Fruit fly (Drosophila melanogaster) whole organism, embryonic: ENCODE results near the gene CG7054.

Experiments used
- Ada2b ChIP-seq: fragments of 200-800 bp; sonication (Bioruptor generic); IDR thresholded peaks from 2 replicates; pipeline ENCODE4 v1.3.6; 2022; ENCODE audit warnings: missing biosample characterization, missing genetic modification characterization
- Atf3 ChIP-seq: fragments of 200-800 bp; sonication (Bioruptor generic); optimal IDR thresholded peaks from 3 replicates; lab custom pipeline; 2016; ENCODE audit warnings: missing biosample characterization, missing genetic modification characterization
- Awh ChIP-seq: fragments of 200-800 bp; sonication (Bioruptor generic); IDR thresholded peaks from 2 replicates; pipeline ENCODE4, ENCODE4 v1.3.6; 2022; ENCODE audit warnings: missing biosample characterization, missing genetic modification characterization
- CG10321 ChIP-seq: fragments of 200-800 bp; sonication (Bioruptor generic); IDR thresholded peaks from 2 replicates; pipeline ENCODE4 v1.3.6; 2022; ENCODE audit warnings: missing biosample characterization, missing genetic modification characterization
- CG10543 ChIP-seq: fragments of 200-800 bp; sonication (Bioruptor generic); optimal IDR thresholded peaks from 3 replicates; lab custom pipeline; 2017; ENCODE audit warnings: missing biosample characterization, mild to moderate bottlenecking, missing genetic modification characterization, moderate library complexity
- CG13287 ChIP-seq: fragments of 200-800 bp; sonication (Bioruptor generic); IDR thresholded peaks from 2 replicates; pipeline ENCODE4 v1.3.6; 2022; ENCODE audit warnings: missing biosample characterization, missing genetic modification characterization; ENCODE audit not compliant: partially characterized antibody
- CG13624 ChIP-seq: fragments of 200-800 bp; sonication (Bioruptor generic); optimal IDR thresholded peaks from 2 replicates; lab custom pipeline; 2016; ENCODE audit warnings: missing biosample characterization, missing genetic modification characterization
- CG16813 ChIP-seq: fragments of 200-800 bp; sonication (Bioruptor generic); IDR thresholded peaks from 3 replicates; pipeline ENCODE4 v1.3.6; 2022; ENCODE audit warnings: missing biosample characterization, missing genetic modification characterization; ENCODE audit not compliant: partially characterized antibody
- CG17568 ChIP-seq: fragments of 200-800 bp; sonication (Bioruptor generic); optimal IDR thresholded peaks from 2 replicates; lab custom pipeline; 2018; ENCODE audit warnings: missing biosample characterization, mild to moderate bottlenecking, missing genetic modification characterization, moderate library complexity
- CG17612 ChIP-seq: fragments of 200-800 bp; sonication (Bioruptor generic); IDR thresholded peaks from 2 replicates; pipeline ENCODE4 v1.3.6; 2022; ENCODE audit warnings: missing biosample characterization, missing genetic modification characterization
- CG18262 ChIP-seq: fragments of 200-800 bp; optimal IDR thresholded peaks from 3 replicates; lab custom pipeline; 2019; ENCODE audit warnings: missing biosample characterization, mild to moderate bottlenecking, missing genetic modification characterization, moderate library complexity
- CG18599 ChIP-seq: fragments of 200-800 bp; sonication (Bioruptor generic); optimal IDR thresholded peaks from 3 replicates; lab custom pipeline; 2017; ENCODE audit warnings: missing biosample characterization, missing genetic modification characterization, mild to moderate bottlenecking, moderate library complexity, missing genetic modification reagents
- CG2712 ChIP-seq: fragments of 200-800 bp; optimal IDR thresholded peaks from 3 replicates; lab custom pipeline; 2019; ENCODE audit warnings: missing biosample characterization, mild to moderate bottlenecking, missing genetic modification characterization, moderate library complexity
- CG32767 ChIP-seq: fragments of 200-800 bp; sonication (Bioruptor generic); IDR thresholded peaks from 2 replicates; pipeline ENCODE4 v1.3.6; 2022; ENCODE audit warnings: missing biosample characterization, missing genetic modification characterization
- CG3281 ChIP-seq: fragments of 200-800 bp; sonication (Bioruptor generic); optimal IDR thresholded peaks from 3 replicates; lab custom pipeline; 2017; ENCODE audit warnings: missing biosample characterization, mild to moderate bottlenecking, missing genetic modification characterization
- CG6175 ChIP-seq: fragments of 200-800 bp; sonication (Bioruptor generic); IDR thresholded peaks from 3 replicates; pipeline ENCODE4 v1.3.6; 2022; ENCODE audit warnings: missing biosample characterization, missing genetic modification characterization
- CG6689 ChIP-seq: fragments of 200-800 bp; sonication (Bioruptor generic); IDR thresholded peaks from 2 replicates; pipeline ENCODE4 v1.3.6; 2022; ENCODE audit warnings: missing biosample characterization, missing genetic modification characterization
- CG7271 ChIP-seq: fragments of 200-800 bp; sonication (Bioruptor generic); optimal IDR thresholded peaks from 2 replicates; lab custom pipeline; 2018; ENCODE audit warnings: missing biosample characterization, mild to moderate bottlenecking, missing genetic modification characterization, moderate library complexity
- CG8290 ChIP-seq, 3 experiments: fragments of 200-800 bp; sonication (Bioruptor generic); optimal IDR thresholded peaks; 2 replicates each; lab custom pipeline; 2016 to 2019; ENCODE audit warnings: missing biosample characterization in 3 of 3, missing genetic modification characterization in 3 of 3, mild to moderate bottlenecking in 2 of 3, moderate library complexity in 1 of 3
- CG8765 ChIP-seq: fragments of 200-800 bp; sonication (Bioruptor generic); IDR thresholded peaks from 2 replicates; pipeline ENCODE4 v1.3.6; 2022; ENCODE audit warnings: missing biosample characterization, missing genetic modification characterization
- CrebB ChIP-seq: fragments of 200-800 bp; sonication (Bioruptor generic); optimal IDR thresholded peaks from 3 replicates; lab custom pipeline; 2018; ENCODE audit warnings: missing biosample characterization, mild to moderate bottlenecking, missing genetic modification characterization
- Dip3 ChIP-seq: fragments of 200-800 bp; sonication (Bioruptor generic); optimal IDR thresholded peaks from 3 replicates; lab custom pipeline; 2016; ENCODE audit warnings: missing biosample characterization, missing genetic modification characterization
- Drgx ChIP-seq: fragments of 200-800 bp; sonication (Bioruptor generic); IDR thresholded peaks from 2 replicates; pipeline ENCODE4 v1.3.6; 2022; ENCODE audit warnings: missing biosample characterization, missing genetic modification characterization
- E2f2 ChIP-seq: fragments of 200-800 bp; sonication (Bioruptor generic); IDR thresholded peaks from 2 replicates; pipeline ENCODE4 v1.3.6; 2022; ENCODE audit warnings: missing biosample characterization, missing genetic modification characterization
- ERR ChIP-seq: fragments of 200-800 bp; sonication (Bioruptor generic); optimal IDR thresholded peaks from 2 replicates; lab custom pipeline; 2016; ENCODE audit warnings: missing biosample characterization, missing genetic modification characterization
- Elba2 ChIP-seq: fragments of 200-800 bp; sonication (Bioruptor generic); optimal IDR thresholded peaks from 3 replicates; lab custom pipeline; 2016; ENCODE audit warnings: missing biosample characterization, missing genetic modification characterization
- HHEX ChIP-seq: fragments of 200-800 bp; sonication (Bioruptor generic); optimal IDR thresholded peaks from 3 replicates; lab custom pipeline; 2017; ENCODE audit warnings: missing biosample characterization, mild to moderate bottlenecking, missing genetic modification characterization, missing genetic modification reagents
- HLH3B ChIP-seq: fragments of 200-800 bp; sonication (Bioruptor generic); IDR thresholded peaks from 2 replicates; pipeline ENCODE4 v1.3.6; 2022; ENCODE audit warnings: missing biosample characterization, missing genetic modification characterization
- Hr78 ChIP-seq, 2 experiments: fragments of 200-800 bp in 1 of 2; fragments of >200 bp in 1 of 2; sonication (Bioruptor generic) in 1 of 2; optimal IDR thresholded peaks; 2 replicates each; lab custom pipeline; 2017 to 2019; ENCODE audit warnings: missing biosample characterization in 2 of 2, missing genetic modification characterization in 2 of 2, mild to moderate bottlenecking in 1 of 2, moderate library complexity in 1 of 2
- NC2β ChIP-seq: fragments of 200-800 bp; sonication (Bioruptor generic); optimal IDR thresholded peaks from 2 replicates; lab custom pipeline; 2016; ENCODE audit warnings: missing biosample characterization, missing genetic modification characterization
- NfI ChIP-seq: fragments of 200-800 bp; sonication (Bioruptor generic); optimal IDR thresholded peaks from 3 replicates; lab custom pipeline; 2018; ENCODE audit warnings: missing biosample characterization, mild to moderate bottlenecking, missing genetic modification characterization, moderate library complexity
- PHDP ChIP-seq: fragments of 200-800 bp; sonication (Bioruptor generic); optimal IDR thresholded peaks from 3 replicates; lab custom pipeline; 2018; ENCODE audit warnings: missing biosample characterization, mild to moderate bottlenecking, missing genetic modification characterization, moderate library complexity
- Side ChIP-seq: fragments of 200-800 bp; sonication (Bioruptor generic); optimal IDR thresholded peaks from 2 replicates; lab custom pipeline; 2016; ENCODE audit warnings: missing biosample characterization, missing genetic modification characterization
- Taf1 ChIP-seq: fragments of 200-800 bp; sonication (Bioruptor generic); IDR thresholded peaks from 2 replicates; pipeline ENCODE4 v1.3.6; 2022; ENCODE audit warnings: missing biosample characterization, missing genetic modification characterization
- ash1 ChIP-seq: fragments of 200-800 bp; sonication (Bioruptor generic); optimal IDR thresholded peaks from 2 replicates; lab custom pipeline; 2018; ENCODE audit warnings: missing biosample characterization, mild to moderate bottlenecking, missing genetic modification characterization
- bab2 ChIP-seq: fragments of 200-800 bp; sonication (Bioruptor generic); optimal IDR thresholded peaks from 2 replicates; lab custom pipeline; 2016; ENCODE audit warnings: missing biosample characterization, missing genetic modification characterization
- cas ChIP-seq: fragments of 200-800 bp; sonication (Bioruptor generic); IDR thresholded peaks from 2 replicates; pipeline ENCODE4 v1.3.6; 2022; ENCODE audit warnings: missing biosample characterization, missing genetic modification characterization
- caup ChIP-seq: fragments of 200-800 bp; sonication (Bioruptor generic); optimal IDR thresholded peaks from 3 replicates; lab custom pipeline; 2017; ENCODE audit warnings: missing biosample characterization, mild to moderate bottlenecking, missing genetic modification characterization, moderate library complexity; ENCODE audit not compliant: severe bottlenecking
- dati ChIP-seq: fragments of 200-800 bp; sonication (Bioruptor generic); IDR thresholded peaks from 2 replicates; pipeline ENCODE4 v1.3.6; 2022; ENCODE audit warnings: missing biosample characterization, missing genetic modification characterization
- disco-r ChIP-seq: fragments of 200-800 bp; sonication (Bioruptor generic); optimal IDR thresholded peaks from 2 replicates; lab custom pipeline; 2016; ENCODE audit warnings: missing biosample characterization, missing genetic modification characterization
- dmrt11E ChIP-seq: fragments of 200-800 bp; sonication (Bioruptor generic); optimal IDR thresholded peaks from 3 replicates; lab custom pipeline; 2018; ENCODE audit warnings: missing biosample characterization, mild to moderate bottlenecking, missing genetic modification characterization, moderate library complexity
- dysf ChIP-seq: fragments of 200-800 bp; sonication (Bioruptor generic); IDR thresholded peaks from 3 replicates; pipeline ENCODE4 v1.3.6; 2022; ENCODE audit warnings: missing biosample characterization, missing genetic modification characterization
- gcm2 ChIP-seq: fragments of 200-800 bp; sonication (Bioruptor generic); optimal IDR thresholded peaks from 2 replicates; lab custom pipeline; 2016; ENCODE audit warnings: missing biosample characterization, missing genetic modification characterization
- lola ChIP-seq, 3 experiments: fragments of >200 bp in 2 of 3; fragments of 200-800 bp in 1 of 3; sonication (Bioruptor generic) in 1 of 3; optimal IDR thresholded peaks; 2 replicates each; lab custom pipeline; 2017 to 2019; ENCODE audit warnings: missing biosample characterization in 3 of 3, missing genetic modification characterization in 3 of 3, mild to moderate bottlenecking in 1 of 3, moderate library complexity in 1 of 3
- nom ChIP-seq: fragments of 200-800 bp; sonication (Bioruptor generic); optimal IDR thresholded peaks from 2 replicates; lab custom pipeline; 2017; ENCODE audit warnings: missing biosample characterization, missing genetic modification characterization, mild to moderate bottlenecking, moderate library complexity, missing genetic modification reagents
- pfk ChIP-seq: fragments of 200-800 bp; sonication (Bioruptor generic); optimal IDR thresholded peaks from 2 replicates; lab custom pipeline; 2018; ENCODE audit warnings: missing biosample characterization, mild to moderate bottlenecking, missing genetic modification characterization, moderate library complexity
- schlank ChIP-seq: fragments of 200-800 bp; sonication (Bioruptor generic); optimal IDR thresholded peaks from 2 replicates; lab custom pipeline; 2018; ENCODE audit warnings: missing biosample characterization, mild to moderate bottlenecking, missing genetic modification characterization
- seq ChIP-seq: fragments of 200-800 bp; sonication (Bioruptor generic); IDR thresholded peaks from 2 replicates; pipeline ENCODE4 v1.3.6; 2022; ENCODE audit warnings: missing biosample characterization, missing genetic modification characterization
- stwl ChIP-seq: fragments of 200-800 bp; sonication (Bioruptor generic); optimal IDR thresholded peaks from 3 replicates; lab custom pipeline; 2018; ENCODE audit warnings: missing biosample characterization, mild to moderate bottlenecking, missing genetic modification characterization, moderate library complexity
- tap ChIP-seq: fragments of 200-800 bp; optimal IDR thresholded peaks from 3 replicates; lab custom pipeline; 2019; ENCODE audit warnings: missing biosample characterization, mild to moderate bottlenecking, missing genetic modification characterization, moderate library complexity

Gene CG7054

dm6 chr3R:22421618-22422017 is 43.2 kb upstream of the CG7054 start (continued):
- TF ChIP-seq lola (GFP tag; optimal IDR thresholded peaks at IDR 0.05; lab: Kevin White, UChicago) (peak in 1 of 3 experiments; percentile 12), ash1 (GFP tag; lab: Kevin White, UChicago) (no peak), E2f2 (GFP tag; lab: Robert Waterston, UW) (peak; percentile 36), CG10321 (GFP tag; lab: Robert Waterston, UW) (peak; percentile 31; the same call in 1 of the 2 replicates), CG13624 (GFP tag; lab: Kevin White, UChicago) (peak; percentile 6), dysf (peak; percentile 84), PHDP (peak; percentile 67), CG32767 (GFP tag; lab: Robert Waterston, UW) (peak; percentile 60; the same call in 1 of the 2 replicates), CG7271 (tag; lab: Kevin White, UChicago) (no peak), nom (GFP tag; lab: Kevin White, UChicago) (peak; percentile 21), CrebB (no peak), NC2β (GFP tag; lab: Kevin White, UChicago) (no peak), stwl (tag; lab: Kevin White, UChicago) (no peak), CG13287 (GFP tag; lab: Robert Waterston, UW) (no peak), bab2 (peak; percentile 50), disco-r (GFP tag; lab: Kevin White, UChicago) (no peak), Ada2b (GFP tag; lab: Robert Waterston, UW) (peak; percentile 84), CG8290 (GFP tag; optimal IDR thresholded peaks at IDR 0.05; lab: Kevin White, UChicago) (no peak), CG8290 (tag; optimal IDR thresholded peaks at IDR 0.05; lab: Kevin White, UChicago) (no peak), CG18599 (GFP tag; lab: Kevin White, UChicago) (peak; percentile 70), Atf3 (GFP tag; lab: Kevin White, UChicago) (no peak), CG10543 (GFP tag; lab: Kevin White, UChicago) (no peak), CG16813 (GFP tag; lab: Robert Waterston, UW) (no peak), seq (GFP tag; lab: Robert Waterston, UW) (no peak), CG18262 (tag; lab: Kevin White, UChicago) (peak; percentile 59), dati (GFP tag; lab: Robert Waterston, UW) (peak; percentile 39; the same call in 1 of the 2 replicates), HHEX (peak; percentile 25), tap (tag; lab: Kevin White, UChicago) (peak; percentile 51), Dip3 (GFP tag; lab: Kevin White, UChicago) (peak; percentile 56), Side (peak; percentile 5), dmrt11E (tag; lab: Kevin White, UChicago) (peak; percentile 41), gcm2 (GFP tag; lab: Kevin White, UChicago) (no peak), HLH3B (GFP tag; lab: Robert Waterston, UW) (peak; percentile 64; the same call in 1 of the 2 replicates), CG17568 (GFP tag; lab: Kevin White, UChicago) (no peak), Awh (GFP tag; lab: Robert Waterston, UW) (0 out of 2 replicates have a peak, but pooled peaks have one; percentile 50), CG3281 (GFP tag; lab: Kevin White, UChicago) (peak; percentile 48), Hr78 (GFP tag; optimal IDR thresholded peaks at IDR 0.05; lab: Kevin White, UChicago) (no peak), pfk (GFP tag; lab: Kevin White, UChicago) (no peak), CG2712 (tag; lab: Kevin White, UChicago) (peak; percentile 69), ERR (GFP tag; lab: Kevin White, UChicago) (peak; percentile 48), CG8765 (no peak), cas (GFP tag; lab: Robert Waterston, UW) (no peak), schlank (no peak), Elba2 (no peak), CG17612 (GFP tag; lab: Robert Waterston, UW) (no peak), caup (peak; percentile 33), CG6689 (peak; percentile 71), Drgx (peak; percentile 78), NfI (GFP tag; lab: Kevin White, UChicago) (peak; percentile 59), CG6175 (GFP tag; lab: Robert Waterston, UW) (no peak), Taf1 (GFP tag; lab: Robert Waterston, UW) (peak; percentile 60; the same call in 1 of the 2 replicates)
